Worm (Caenorhabditis elegans) whole organism, L1 larva: ENCODE measurements around the gene srx-28.

ENCODE experiments used
- mdl-1 ChIP-seq, 2 experiments: fragments of 150-350 bp; optimal IDR thresholded peaks; 2 replicates each; lab custom pipeline; 2014 to 2017; ENCODE audit warnings: missing biosample characterization in 2 of 2, missing genetic modification characterization in 2 of 2, inconsistent platforms in 1 of 2
- nhr-11 ChIP-seq: fragments of 150-350 bp; optimal IDR thresholded peaks from 2 replicates; lab custom pipeline; 2014; ENCODE audit warnings: missing biosample characterization, missing genetic modification characterization
- nhr-20 ChIP-seq: sonication (generic microtip); optimal IDR thresholded peaks from 2 replicates; lab custom pipeline; 2016; ENCODE audit warnings: mild to moderate bottlenecking, missing genetic modification characterization, missing compliant biosample characterization
- nhr-237 ChIP-seq: fragments of 150-350 bp; optimal IDR thresholded peaks from 2 replicates; lab custom pipeline; 2014; ENCODE audit warnings: missing biosample characterization, missing genetic modification characterization
- nhr-77 ChIP-seq: fragments of 150-350 bp; optimal IDR thresholded peaks from 2 replicates; lab custom pipeline; 2014; ENCODE audit warnings: missing biosample characterization, missing genetic modification characterization
- zip-4 ChIP-seq: fragments of 200-800 bp; sonication (Bioruptor generic); optimal IDR thresholded peaks from 2 replicates; lab custom pipeline; 2018; ENCODE audit warnings: mild to moderate bottlenecking, missing genetic modification characterization, moderate library complexity, missing compliant biosample characterization

- TF ChIP-seq nhr-77 (tag; lab: Kevin White, UChicago) (no peak), nhr-20 (no peak), nhr-11 (tag; lab: Kevin White, UChicago) (no peak), zip-4 (no peak), mdl-1 (tag; optimal IDR thresholded peaks at IDR 0.05; lab: Kevin White, UChicago) (no peak), nhr-237 (no peak)
Observed at ce11 chrV:2774042-2774441, 17.0 kb upstream of the srx-28 start, which contains the start of gene srj-18.
